Worm (Caenorhabditis elegans): ENCODE data around the gene C12D5.10.

The C12D5.10 gene

ce11 chrV:7649963-7650362 lies 43.3 kb downstream of the C12D5.10 start:
- TF ChIP-seq ceh-6 (GFP tag; optimal IDR thresholded peaks at IDR 0.05) = no peak
- TF ChIP-seq tbx-7 (tag; optimal IDR thresholded peaks at IDR 0.05) = no peak
- TF ChIP-seq pag-3 (tag; optimal IDR thresholded peaks at IDR 0.05; ENCODE audit: borderline replicate concordance) = no peak
- TF ChIP-seq ceh-48 (tag; optimal IDR thresholded peaks at IDR 0.05) = no peak

ce11 chrV:7647147-7647546 lies 46.1 kb downstream of the C12D5.10 start:
- TF ChIP-seq pag-3 (tag; optimal IDR thresholded peaks at IDR 0.05; ENCODE audit: borderline replicate concordance) (no peak), sdc-2 (tag; optimal IDR thresholded peaks at IDR 0.05) (peak; percentile 95)

- TF ChIP-seq fax-1 (tag; optimal IDR thresholded peaks at IDR 0.05) = no peak
- TF ChIP-seq pqm-1 (tag; optimal IDR thresholded peaks at IDR 0.05) = no peak
- TF ChIP-seq ztf-16 (tag; optimal IDR thresholded peaks at IDR 0.05) = no peak
- no peak for TF ChIP-seq madf-2 (tag; optimal IDR thresholded peaks at IDR 0.05)
- TF ChIP-seq elt-4 (tag; optimal IDR thresholded peaks at IDR 0.05) = no peak
- TF ChIP-seq syd-9 (tag; optimal IDR thresholded peaks at IDR 0.05) = no peak
- TF ChIP-seq pax-1 (tag; optimal IDR thresholded peaks at IDR 0.05) = no peak
- TF ChIP-seq ahr-1 (tag; optimal IDR thresholded peaks at IDR 0.05) = no peak
- TF ChIP-seq sox-4 (tag; optimal IDR thresholded peaks at IDR 0.05) = no peak
- no peak for TF ChIP-seq che-1 (tag; optimal IDR thresholded peaks at IDR 0.05)
- no peak for TF ChIP-seq ceh-9 (tag; optimal IDR thresholded peaks at IDR 0.05)
- no peak for TF ChIP-seq C38D4.7 (GFP tag; optimal IDR thresholded peaks at IDR 0.05)
- no peak for TF ChIP-seq ceh-48 (tag; optimal IDR thresholded peaks at IDR 0.05)
- no peak for TF ChIP-seq pha-2 (tag; optimal IDR thresholded peaks at IDR 0.05)
- TF ChIP-seq ets-4 (tag; optimal IDR thresholded peaks at IDR 0.05) = no peak
- TF ChIP-seq sox-2 (GFP tag; IDR thresholded peaks at IDR 0.05) = no peak
- TF ChIP-seq pat-9 (tag; optimal IDR thresholded peaks at IDR 0.05) = no peak
- TF ChIP-seq nhr-11 (tag; optimal IDR thresholded peaks at IDR 0.05) = no peak
Measured at ce11 chrV:7645454-7645853, 47.8 kb downstream of the C12D5.10 start, which contains the start of gene str-47. Gene str-47, plus strand, starts transcription at chrV:7645754.

ce11 chrV:7643416-7643815 lies 49.9 kb downstream of the C12D5.10 start, which contains the start of gene F07C4.11:
Gene F07C4.11, minus strand, starts transcription at chrV:7643516.
- TF ChIP-seq unc-55 (GFP tag; optimal IDR thresholded peaks at IDR 0.05) = no peak
- no peak for TF ChIP-seq pax-1 (tag; optimal IDR thresholded peaks at IDR 0.05)
- no peak for TF ChIP-seq syd-9 (tag; optimal IDR thresholded peaks at IDR 0.05)
- no peak for TF ChIP-seq che-1 (tag; optimal IDR thresholded peaks at IDR 0.05)
